Fruit fly (Drosophila melanogaster) whole organism, embryonic: ENCODE results near the gene CG31493.
A peak's percentile ranks its signal among the peaks of the same experiment; 100 is the strongest.

ENCODE experiments used
- BEAF-32 ChIP-seq: fragments of 200-800 bp; sonication (Bioruptor generic); optimal IDR thresholded peaks from 3 replicates; lab custom pipeline; 2017; ENCODE audit warnings: missing biosample characterization, missing genetic modification characterization, mild to moderate bottlenecking, moderate library complexity, missing genetic modification reagents
- CG10147 ChIP-seq: fragments of 200-800 bp; sonication (Bioruptor generic); optimal IDR thresholded peaks from 2 replicates; lab custom pipeline; 2019; ENCODE audit warnings: missing biosample characterization, mild to moderate bottlenecking, missing genetic modification characterization, moderate library complexity
- CG11504 ChIP-seq: fragments of 200-800 bp; sonication (Bioruptor generic); optimal IDR thresholded peaks from 3 replicates; lab custom pipeline; 2019; ENCODE audit warnings: missing biosample characterization, mild to moderate bottlenecking, missing genetic modification characterization, moderate library complexity
- CG14710 ChIP-seq: fragments of 200-800 bp; sonication (Bioruptor generic); optimal IDR thresholded peaks from 3 replicates; lab custom pipeline; 2019; ENCODE audit warnings: missing biosample characterization, mild to moderate bottlenecking, missing genetic modification characterization, moderate library complexity
- CG16863 ChIP-seq: fragments of 200-800 bp; sonication (Bioruptor generic); optimal IDR thresholded peaks from 3 replicates; lab custom pipeline; 2016; ENCODE audit warnings: missing biosample characterization, missing genetic modification characterization
- CG17568 ChIP-seq: fragments of 200-800 bp; sonication (Bioruptor generic); optimal IDR thresholded peaks from 2 replicates; lab custom pipeline; 2018; ENCODE audit warnings: missing biosample characterization, mild to moderate bottlenecking, missing genetic modification characterization, moderate library complexity
- CG2712 ChIP-seq: fragments of 200-800 bp; optimal IDR thresholded peaks from 3 replicates; lab custom pipeline; 2019; ENCODE audit warnings: missing biosample characterization, mild to moderate bottlenecking, missing genetic modification characterization, moderate library complexity
- CG2875 ChIP-seq: fragments of 200-800 bp; sonication (Bioruptor generic); optimal IDR thresholded peaks from 2 replicates; lab custom pipeline; 2017; ENCODE audit warnings: missing biosample characterization, mild to moderate bottlenecking, missing genetic modification characterization, missing genetic modification reagents
- CG30403 ChIP-seq: fragments of 200-800 bp; sonication (Bioruptor generic); optimal IDR thresholded peaks from 3 replicates; lab custom pipeline; 2016; ENCODE audit warnings: missing biosample characterization, missing genetic modification characterization
- CG3281 ChIP-seq: fragments of 200-800 bp; sonication (Bioruptor generic); optimal IDR thresholded peaks from 3 replicates; lab custom pipeline; 2017; ENCODE audit warnings: missing biosample characterization, mild to moderate bottlenecking, missing genetic modification characterization
- CG3995 ChIP-seq: fragments of 200-800 bp; sonication (Bioruptor generic); optimal IDR thresholded peaks from 3 replicates; lab custom pipeline; 2016; ENCODE audit warnings: missing biosample characterization, missing genetic modification characterization
- CG4328 ChIP-seq: fragments of 200-800 bp; sonication (Bioruptor generic); optimal IDR thresholded peaks from 3 replicates; lab custom pipeline; 2017; ENCODE audit warnings: missing biosample characterization, missing genetic modification reagents, missing genetic modification characterization
- CG7556 ChIP-seq: fragments of 200-800 bp; sonication (Bioruptor generic); optimal IDR thresholded peaks from 2 replicates; lab custom pipeline; 2017; ENCODE audit warnings: missing biosample characterization, mild to moderate bottlenecking, missing genetic modification characterization
- CHES-1-like ChIP-seq: fragments of 200-800 bp; sonication (Bioruptor generic); optimal IDR thresholded peaks from 2 replicates; lab custom pipeline; 2016; ENCODE audit warnings: missing biosample characterization, missing genetic modification characterization
- CkIIα-i1 ChIP-seq: fragments of 200-800 bp; sonication (Bioruptor generic); IDR thresholded peaks from 2 replicates; pipeline ENCODE4 v1.3.6; 2022; ENCODE audit warnings: missing biosample characterization, missing genetic modification characterization
- Doc2 ChIP-seq: fragments of 200-800 bp; sonication (Bioruptor generic); IDR thresholded peaks from 2 replicates; pipeline ENCODE4 v1.3.6; 2022; ENCODE audit warnings: missing biosample characterization, missing genetic modification characterization
- Ets97D ChIP-seq: fragments of 200-800 bp; sonication (Bioruptor generic); optimal IDR thresholded peaks from 3 replicates; lab custom pipeline; 2016; ENCODE audit warnings: missing biosample characterization, missing genetic modification characterization
- Fer1 ChIP-seq: fragments of 200-800 bp; sonication (Bioruptor generic); optimal IDR thresholded peaks from 2 replicates; lab custom pipeline; 2017; ENCODE audit warnings: missing biosample characterization, mild to moderate bottlenecking, missing genetic modification characterization
- Fer3 ChIP-seq: fragments of 200-800 bp; sonication (Bioruptor generic); optimal IDR thresholded peaks from 2 replicates; lab custom pipeline; 2018; ENCODE audit warnings: missing biosample characterization, mild to moderate bottlenecking, missing genetic modification characterization, moderate library complexity
- H15 ChIP-seq: fragments of 200-800 bp; sonication (Bioruptor generic); IDR thresholded peaks from 3 replicates; pipeline ENCODE4 v1.3.6; 2022; ENCODE audit warnings: missing biosample characterization, missing genetic modification characterization
- Hey ChIP-seq: fragments of 200-800 bp; sonication (Bioruptor generic); optimal IDR thresholded peaks from 3 replicates; lab custom pipeline; 2018; ENCODE audit warnings: missing biosample characterization, mild to moderate bottlenecking, missing genetic modification characterization
- HmgD ChIP-seq: fragments of 200-800 bp; sonication (Bioruptor generic); optimal IDR thresholded peaks from 3 replicates; lab custom pipeline; 2016; ENCODE audit warnings: missing biosample characterization, missing genetic modification characterization
- Lim3 ChIP-seq: fragments of 200-800 bp; sonication (Bioruptor generic); IDR thresholded peaks from 2 replicates; pipeline ENCODE4 v1.3.6; 2022; ENCODE audit warnings: missing biosample characterization, missing genetic modification characterization
- Max ChIP-seq: fragments of 200-800 bp; sonication (Bioruptor generic); optimal IDR thresholded peaks from 2 replicates; lab custom pipeline; 2016; ENCODE audit warnings: missing biosample characterization, mild to moderate bottlenecking, missing genetic modification characterization
- Med ChIP-seq: fragments of 200-800 bp; sonication (Bioruptor generic); peaks from one replicate; lab custom pipeline; 2016; ENCODE audit warnings: missing biosample characterization, missing genetic modification characterization, mild to moderate bottlenecking, inconsistent platforms, moderate library complexity
- NFAT ChIP-seq: fragments of 200-800 bp; sonication (Bioruptor generic); IDR thresholded peaks from 2 replicates; pipeline ENCODE4 v1.3.6; 2022; ENCODE audit warnings: missing biosample characterization, missing genetic modification characterization
- Sox102F ChIP-seq: fragments of 200-800 bp; sonication (Bioruptor generic); optimal IDR thresholded peaks from 2 replicates; lab custom pipeline; 2018; ENCODE audit warnings: missing biosample characterization, mild to moderate bottlenecking, missing genetic modification characterization, moderate library complexity
- Usf ChIP-seq: fragments of 200-800 bp; sonication (Bioruptor generic); optimal IDR thresholded peaks from 2 replicates; lab custom pipeline; 2017; ENCODE audit warnings: missing genotype, missing biosample characterization, missing genetic modification characterization
- ac ChIP-seq: fragments of 200-800 bp; sonication (Bioruptor generic); optimal IDR thresholded peaks from 3 replicates; lab custom pipeline; 2017; ENCODE audit warnings: missing biosample characterization, mild to moderate bottlenecking, missing genetic modification characterization
- ara ChIP-seq: fragments of 200-800 bp; sonication (Bioruptor generic); IDR thresholded peaks from 2 replicates; pipeline ENCODE4 v1.3.6; 2022; ENCODE audit warnings: missing biosample characterization, missing genetic modification characterization
- bsh ChIP-seq, 2 experiments: fragments of 200-800 bp; sonication (Bioruptor generic); optimal IDR thresholded peaks; 2 replicates each; lab custom pipeline; 2017 to 2018; ENCODE audit warnings: mild to moderate bottlenecking in 2 of 2, missing biosample characterization in 2 of 2, missing genetic modification characterization in 2 of 2, moderate library complexity in 1 of 2
- cg ChIP-seq: fragments of 200-800 bp; sonication (Bioruptor generic); optimal IDR thresholded peaks from 3 replicates; lab custom pipeline; 2019; ENCODE audit warnings: missing biosample characterization, mild to moderate bottlenecking, missing genetic modification characterization, moderate library complexity
- chif ChIP-seq, 2 experiments: fragments of 200-800 bp; sonication (Bioruptor generic); optimal IDR thresholded peaks; 3 replicates each; lab custom pipeline; 2016; ENCODE audit warnings: missing biosample characterization in 2 of 2, missing genetic modification characterization in 2 of 2
- fd102C ChIP-seq: fragments of 200-800 bp; sonication (Bioruptor generic); optimal IDR thresholded peaks from 2 replicates; lab custom pipeline; 2018; ENCODE audit warnings: missing biosample characterization, mild to moderate bottlenecking, missing genetic modification characterization, moderate library complexity
- fd3F ChIP-seq: fragments of 200-800 bp; sonication (Bioruptor generic); optimal IDR thresholded peaks from 2 replicates; lab custom pipeline; 2018; ENCODE audit warnings: missing biosample characterization, mild to moderate bottlenecking, missing genetic modification characterization, moderate library complexity
- gcm ChIP-seq: fragments of 200-800 bp; sonication (Bioruptor generic); optimal IDR thresholded peaks from 2 replicates; lab custom pipeline; 2019; ENCODE audit warnings: missing biosample characterization, mild to moderate bottlenecking, missing genetic modification characterization, moderate library complexity
- gcm2 ChIP-seq: fragments of 200-800 bp; sonication (Bioruptor generic); optimal IDR thresholded peaks from 2 replicates; lab custom pipeline; 2016; ENCODE audit warnings: missing biosample characterization, missing genetic modification characterization
- hkb ChIP-seq, 2 experiments: fragments of 200-800 bp in 1 of 2; fragments of >200 bp in 1 of 2; sonication (Bioruptor generic) in 1 of 2; IDR thresholded peaks in 1 of 2; optimal IDR thresholded peaks in 1 of 2; 2 replicates each; pipeline versions ENCODE4 v1.3.6 to Lab custom; 2017 to 2022; ENCODE audit warnings: missing biosample characterization in 1 of 2, missing genetic modification characterization in 1 of 2
- inv ChIP-seq: fragments of 200-800 bp; sonication (Bioruptor generic); IDR thresholded peaks from 2 replicates; pipeline ENCODE4 v1.3.6; 2022; ENCODE audit warnings: missing biosample characterization, missing genetic modification characterization; ENCODE audit not compliant: partially characterized antibody
- nau ChIP-seq: fragments of 200-800 bp; sonication (Bioruptor generic); optimal IDR thresholded peaks from 3 replicates; lab custom pipeline; 2017; ENCODE audit warnings: missing biosample characterization, mild to moderate bottlenecking, missing genetic modification characterization, missing genetic modification reagents
- odd ChIP-seq: fragments of 200-800 bp; sonication (Bioruptor generic); optimal IDR thresholded peaks from 2 replicates; lab custom pipeline; 2017; ENCODE audit warnings: missing biosample characterization, mild to moderate bottlenecking, missing genetic modification characterization
- rib ChIP-seq: fragments of 200-800 bp; sonication (Bioruptor generic); IDR thresholded peaks from 2 replicates; pipeline ENCODE4 v1.3.6; 2022; ENCODE audit warnings: missing biosample characterization, missing genetic modification characterization
- sima ChIP-seq: fragments of 200-800 bp; sonication (Bioruptor generic); optimal IDR thresholded peaks from 2 replicates; lab custom pipeline; 2016; ENCODE audit warnings: missing biosample characterization, missing genetic modification characterization
- slbo ChIP-seq: fragments of 200-800 bp; sonication (Bioruptor generic); IDR thresholded peaks from 2 replicates; pipeline ENCODE4 v1.3.6; 2022; ENCODE audit warnings: missing biosample characterization, missing genetic modification characterization
- sob ChIP-seq: fragments of 200-800 bp; sonication (Bioruptor generic); IDR thresholded peaks from 2 replicates; pipeline ENCODE4 v1.3.6; 2022; ENCODE audit warnings: missing biosample characterization, missing genetic modification characterization
- stwl ChIP-seq: fragments of 200-800 bp; sonication (Bioruptor generic); optimal IDR thresholded peaks from 3 replicates; lab custom pipeline; 2018; ENCODE audit warnings: missing biosample characterization, mild to moderate bottlenecking, missing genetic modification characterization, moderate library complexity
- tgo ChIP-seq: fragments of 200-800 bp; sonication (Bioruptor generic); IDR thresholded peaks from 3 replicates; pipeline ENCODE4 v1.3.6; 2022; ENCODE audit warnings: missing biosample characterization, missing genetic modification characterization
- vvl ChIP-seq: fragments of 200-800 bp; sonication (Bioruptor generic); IDR thresholded peaks from 2 replicates; pipeline ENCODE4 v1.3.6; 2022; ENCODE audit warnings: missing biosample characterization, missing genetic modification characterization
- zen ChIP-seq: fragments of 200-800 bp; sonication (Bioruptor generic); optimal IDR thresholded peaks from 3 replicates; lab custom pipeline; 2018; ENCODE audit warnings: missing biosample characterization, mild to moderate bottlenecking, missing genetic modification characterization, moderate library complexity

Gene CG31493

DNA sequence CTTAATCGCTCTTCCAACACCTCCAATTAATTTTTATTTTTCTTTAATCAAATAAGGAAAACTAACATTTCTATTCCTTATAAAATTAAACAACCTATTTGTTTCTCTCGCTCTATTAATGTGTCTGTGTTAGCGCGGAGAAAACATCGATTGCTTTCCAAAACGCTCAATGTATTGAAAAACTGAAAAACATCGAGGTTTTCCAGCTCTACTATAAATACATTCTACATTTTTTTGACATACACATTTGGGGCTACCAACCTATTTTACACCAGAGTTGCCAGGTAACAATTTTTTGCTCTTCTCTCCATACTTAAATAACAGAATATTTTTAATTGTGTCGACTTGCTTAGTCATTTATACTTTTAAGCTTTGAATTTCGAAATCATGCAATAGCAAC lies 39.5 kb upstream of the CG31493 start (continued):
- no peak for TF ChIP-seq HmgD
- TF ChIP-seq CG11504 (tag; lab: Kevin White, UChicago) = peak; percentile 65
- peak; percentile 83 for TF ChIP-seq Med
- peak; percentile 71 for TF ChIP-seq CG14710
- peak; percentile 5 for TF ChIP-seq cg
- peak; percentile 14 for TF ChIP-seq gcm (GFP tag; lab: Kevin White, UChicago)

dm6 chr3R:7093592-7093991 lies 37.8 kb upstream of the CG31493 start:
- TF ChIP-seq fd102C (GFP tag; lab: Kevin White, UChicago) (no peak), Doc2 (GFP tag; lab: Robert Waterston, UW) (no peak), bsh (GFP tag; optimal IDR thresholded peaks at IDR 0.05; lab: Kevin White, UChicago) (peak in 1 of 2 experiments; percentile 17), chif (GFP tag; optimal IDR thresholded peaks at IDR 0.05; lab: Kevin White, UChicago) (no peak), CG7556 (GFP tag; lab: Kevin White, UChicago) (no peak), Sox102F (GFP tag; lab: Kevin White, UChicago) (no peak), CG16863 (GFP tag; lab: Kevin White, UChicago) (no peak), slbo (GFP tag; lab: Robert Waterston, UW) (peak; percentile 61), sima (GFP tag; lab: Kevin White, UChicago) (no peak), CG3995 (GFP tag; lab: Kevin White, UChicago) (peak; percentile 96), hkb (optimal IDR thresholded peaks at IDR 0.05; lab: Kevin White, UChicago) (no peak), hkb (GFP tag; IDR thresholded peaks at IDR 0.05; lab: Robert Waterston, UW) (0 out of 2 replicates have a peak, but pooled peaks have one; percentile 14), zen (tag; lab: Kevin White, UChicago) (peak; percentile 1), BEAF-32 (GFP tag; lab: Kevin White, UChicago) (peak; percentile 52), CkIIα-i1 (GFP tag; lab: Robert Waterston, UW) (no peak), Fer3 (tag; lab: Kevin White, UChicago) (no peak), CG30403 (GFP tag; lab: Kevin White, UChicago) (peak; percentile 25), H15 (GFP tag; lab: Robert Waterston, UW) (peak; percentile 50; the same call in 1 of the 3 replicates), tgo (peak; percentile 23; the same call in 1 of the 3 replicates), CG17568 (no peak), gcm2 (GFP tag; lab: Kevin White, UChicago) (no peak), CG14710 (peak; percentile 30), CG2875 (GFP tag; lab: Kevin White, UChicago) (no peak), CG2712 (tag; lab: Kevin White, UChicago) (peak; percentile 44), vvl (GFP tag; lab: Robert Waterston, UW) (0 out of 2 replicates have a peak, but pooled peaks have one; percentile 7), NFAT (GFP tag; lab: Robert Waterston, UW) (peak; percentile 37; the same call in 1 of the 2 replicates), ac (GFP tag; lab: Kevin White, UChicago) (no peak), ara (GFP tag; lab: Robert Waterston, UW) (peak; percentile 19; the same call in 1 of the 2 replicates), stwl (peak; percentile 50), sob (GFP tag; lab: Robert Waterston, UW) (peak; percentile 63), Fer1 (GFP tag; lab: Kevin White, UChicago) (peak; percentile 8), odd (GFP tag; lab: Kevin White, UChicago) (no peak), CG3281 (GFP tag; lab: Kevin White, UChicago) (no peak), Hey (tag; lab: Kevin White, UChicago) (no peak), CG10147 (GFP tag; lab: Kevin White, UChicago) (no peak), CHES-1-like (GFP tag; lab: Kevin White, UChicago) (no peak), Max (GFP tag; lab: Kevin White, UChicago) (peak; percentile 24), Usf (no peak), Ets97D (GFP tag; lab: Kevin White, UChicago) (peak; percentile 7), CG4328 (no peak), inv (no peak), Lim3 (GFP tag; lab: Robert Waterston, UW) (no peak), nau (GFP tag; lab: Kevin White, UChicago) (no peak), fd3F (GFP tag; lab: Kevin White, UChicago) (no peak), rib (no peak)
